Worm (Caenorhabditis elegans) whole organism, late embryonic: ENCODE measurements around the gene gur-4.

Experiments
- C08G9.2 ChIP-seq: sonication (generic microtip); optimal IDR thresholded peaks from 2 replicates; lab custom pipeline; 2016; ENCODE audit warnings: mild to moderate bottlenecking, missing genetic modification characterization, moderate library complexity, missing compliant biosample characterization
- C38D4.7 ChIP-seq: fragments of 200-800 bp; sonication (Bioruptor generic); optimal IDR thresholded peaks from 2 replicates; lab custom pipeline; 2018; ENCODE audit warnings: mild to moderate bottlenecking, missing genetic modification characterization, moderate library complexity, missing compliant biosample characterization
- F13H6.1 ChIP-seq: sonication (generic microtip); optimal IDR thresholded peaks from 2 replicates; lab custom pipeline; 2016; ENCODE audit warnings: missing genetic modification characterization, missing compliant biosample characterization
- K02D7.2 ChIP-seq: sonication (generic microtip); optimal IDR thresholded peaks from 2 replicates; lab custom pipeline; 2017; ENCODE audit warnings: mild to moderate bottlenecking, missing genetic modification characterization, missing compliant biosample characterization
- K09A11.1 ChIP-seq: sonication (generic microtip); optimal IDR thresholded peaks from 2 replicates; lab custom pipeline; 2017; ENCODE audit warnings: antibody characterized with exemption, mild to moderate bottlenecking, missing genetic modification characterization, missing compliant biosample characterization; ENCODE audit not compliant: insufficient read depth
- T23F11.4 ChIP-seq: fragments of 200-800 bp; sonication (Bioruptor generic); optimal IDR thresholded peaks from 2 replicates; lab custom pipeline; 2018; ENCODE audit warnings: mild to moderate bottlenecking, missing genetic modification characterization, missing compliant biosample characterization
- Y22D7AL.16 ChIP-seq: sonication (generic microtip); optimal IDR thresholded peaks from 2 replicates; lab custom pipeline; 2016; ENCODE audit warnings: missing genetic modification characterization, missing compliant biosample characterization
- ahr-1 ChIP-seq: sonication (generic microtip); optimal IDR thresholded peaks from 2 replicates; lab custom pipeline; 2016; ENCODE audit warnings: missing genetic modification characterization, missing compliant biosample characterization
- ceh-14 ChIP-seq: sonication (generic microtip); optimal IDR thresholded peaks from 2 replicates; lab custom pipeline; 2016; ENCODE audit warnings: missing genotype, missing genetic modification characterization, missing compliant biosample characterization
- ceh-18 ChIP-seq: sonication (generic microtip); optimal IDR thresholded peaks from 2 replicates; lab custom pipeline; 2016; ENCODE audit warnings: missing genetic modification characterization, missing compliant biosample characterization
- ceh-19 ChIP-seq: fragments of 200-800 bp; sonication (Bioruptor generic); optimal IDR thresholded peaks from 2 replicates; lab custom pipeline; 2018; ENCODE audit warnings: mild to moderate bottlenecking, missing genetic modification characterization, missing compliant biosample characterization
- ceh-2 ChIP-seq: sonication (generic microtip); optimal IDR thresholded peaks from 2 replicates; lab custom pipeline; 2016; ENCODE audit warnings: missing genotype, missing genetic modification characterization, missing compliant biosample characterization
- ceh-22 ChIP-seq: sonication (generic microtip); optimal IDR thresholded peaks from 2 replicates; lab custom pipeline; 2017; ENCODE audit warnings: missing biosample characterization, missing genetic modification characterization
- ceh-24 ChIP-seq: sonication (generic microtip); optimal IDR thresholded peaks from 2 replicates; lab custom pipeline; 2016; ENCODE audit warnings: mild to moderate bottlenecking, missing genetic modification characterization, missing compliant biosample characterization
- ceh-30 ChIP-seq: fragments of 150-350 bp; optimal IDR thresholded peaks from 2 replicates; lab custom pipeline; 2014; ENCODE audit warnings: missing biosample characterization, missing genetic modification characterization
- ceh-31 ChIP-seq: sonication (generic microtip); optimal IDR thresholded peaks from 2 replicates; lab custom pipeline; 2016; ENCODE audit warnings: missing genetic modification characterization, missing compliant biosample characterization
- ceh-34 ChIP-seq: sonication (generic microtip); optimal IDR thresholded peaks from 2 replicates; lab custom pipeline; 2016; ENCODE audit warnings: mild to moderate bottlenecking, missing genetic modification characterization, missing compliant biosample characterization
- ceh-48 ChIP-seq: sonication (generic microtip); optimal IDR thresholded peaks from 2 replicates; lab custom pipeline; 2016; ENCODE audit warnings: missing genetic modification characterization, inconsistent platforms, missing compliant biosample characterization
- che-1 ChIP-seq: sonication (generic microtip); optimal IDR thresholded peaks from 2 replicates; lab custom pipeline; 2016; ENCODE audit warnings: mild to moderate bottlenecking, missing genetic modification characterization, missing compliant biosample characterization
- dve-1 ChIP-seq: sonication (generic microtip); optimal IDR thresholded peaks from 2 replicates; lab custom pipeline; 2017; ENCODE audit warnings: antibody characterized with exemption, mild to moderate bottlenecking, missing genetic modification characterization, missing compliant biosample characterization
- elt-4 ChIP-seq: sonication (generic microtip); optimal IDR thresholded peaks from 2 replicates; lab custom pipeline; 2016; ENCODE audit warnings: missing genetic modification characterization, missing compliant biosample characterization
- ets-4 ChIP-seq: sonication (generic microtip); optimal IDR thresholded peaks from 2 replicates; lab custom pipeline; 2016; ENCODE audit warnings: missing genetic modification characterization, missing compliant biosample characterization
- eyg-1 ChIP-seq: sonication (generic microtip); optimal IDR thresholded peaks from 2 replicates; lab custom pipeline; 2016; ENCODE audit warnings: missing genotype, missing genetic modification characterization, missing compliant biosample characterization
- fax-1 ChIP-seq: sonication (generic microtip); optimal IDR thresholded peaks from 2 replicates; lab custom pipeline; 2016; ENCODE audit warnings: missing genotype, missing genetic modification characterization, missing compliant biosample characterization
- gmeb-2 ChIP-seq: sonication (generic microtip); optimal IDR thresholded peaks from 2 replicates; lab custom pipeline; 2016; ENCODE audit warnings: missing genetic modification characterization, inconsistent platforms, missing compliant biosample characterization
- hlh-15 ChIP-seq: sonication (generic microtip); optimal IDR thresholded peaks from 2 replicates; lab custom pipeline; 2016; ENCODE audit warnings: missing genetic modification characterization, missing compliant biosample characterization
- hlh-6 ChIP-seq: sonication (generic microtip); optimal IDR thresholded peaks from 2 replicates; lab custom pipeline; 2016; ENCODE audit warnings: missing genotype, missing genetic modification characterization, missing compliant biosample characterization
- hlh-8 ChIP-seq: sonication (generic microtip); optimal IDR thresholded peaks from 2 replicates; lab custom pipeline; 2016; ENCODE audit warnings: missing genotype, missing genetic modification characterization, missing compliant biosample characterization
- lim-6 ChIP-seq: sonication (generic microtip); optimal IDR thresholded peaks from 2 replicates; lab custom pipeline; 2016; ENCODE audit warnings: missing genetic modification characterization, missing compliant biosample characterization
- nfya-1 ChIP-seq: sonication (generic microtip); optimal IDR thresholded peaks from 2 replicates; lab custom pipeline; 2017; ENCODE audit warnings: missing genetic modification characterization, mild to moderate bottlenecking, missing compliant biosample characterization, antibody characterized with exemption, moderate library complexity
- nhr-232 ChIP-seq: sonication (generic microtip); optimal IDR thresholded peaks from 2 replicates; lab custom pipeline; 2016; ENCODE audit warnings: missing genetic modification characterization, missing compliant biosample characterization
- npax-4 ChIP-seq: sonication (generic microtip); optimal IDR thresholded peaks from 2 replicates; lab custom pipeline; 2016; ENCODE audit warnings: missing genetic modification characterization, missing compliant biosample characterization
- pag-3 ChIP-seq: sonication (generic microtip); optimal IDR thresholded peaks from 2 replicates; lab custom pipeline; 2016; ENCODE audit warnings: missing compliant biosample characterization, missing genetic modification characterization, borderline replicate concordance
- pat-9 ChIP-seq: fragments of 200-800 bp; sonication (Bioruptor generic); optimal IDR thresholded peaks from 2 replicates; lab custom pipeline; 2018; ENCODE audit warnings: mild to moderate bottlenecking, missing genetic modification characterization, moderate library complexity, missing compliant biosample characterization
- pha-2 ChIP-seq: sonication (generic microtip); optimal IDR thresholded peaks from 2 replicates; lab custom pipeline; 2017; ENCODE audit warnings: mild to moderate bottlenecking, missing genetic modification characterization, missing compliant biosample characterization
- pqm-1 ChIP-seq: sonication (generic microtip); optimal IDR thresholded peaks from 2 replicates; lab custom pipeline; 2016; ENCODE audit warnings: missing genetic modification characterization, missing compliant biosample characterization
- ref-2 ChIP-seq: sonication (generic microtip); optimal IDR thresholded peaks from 2 replicates; lab custom pipeline; 2016; ENCODE audit warnings: missing genetic modification characterization, missing compliant biosample characterization
- rnt-1 ChIP-seq: sonication (generic microtip); optimal IDR thresholded peaks from 2 replicates; lab custom pipeline; 2016; ENCODE audit warnings: missing genetic modification characterization, missing compliant biosample characterization
- sdc-2 ChIP-seq: sonication (generic microtip); optimal IDR thresholded peaks from 2 replicates; lab custom pipeline; 2016; ENCODE audit warnings: missing genotype, missing genetic modification characterization, missing compliant biosample characterization
- sox-2 ChIP-seq: fragments of 200-800 bp; sonication (Bioruptor generic); IDR thresholded peaks from 2 replicates; pipeline ENCODE4 v1.3.6; 2022; ENCODE audit warnings: missing genetic modification reagents, missing genetic modification characterization, missing compliant biosample characterization
- sox-4 ChIP-seq: sonication (generic microtip); optimal IDR thresholded peaks from 2 replicates; lab custom pipeline; 2017; ENCODE audit warnings: mild to moderate bottlenecking, missing genetic modification characterization, inconsistent platforms, missing compliant biosample characterization
- tbx-2 ChIP-seq: sonication (generic microtip); optimal IDR thresholded peaks from 2 replicates; lab custom pipeline; 2016; ENCODE audit warnings: missing genetic modification characterization, missing compliant biosample characterization
- tbx-7 ChIP-seq: sonication (generic microtip); optimal IDR thresholded peaks from 2 replicates; lab custom pipeline; 2016; ENCODE audit warnings: missing genotype, missing genetic modification characterization, missing compliant biosample characterization
- ttx-3 ChIP-seq: sonication (generic microtip); optimal IDR thresholded peaks from 2 replicates; lab custom pipeline; 2016; ENCODE audit warnings: missing genetic modification reagents, missing genetic modification characterization, missing compliant biosample characterization
- unc-42 ChIP-seq: sonication (generic microtip); optimal IDR thresholded peaks from 2 replicates; lab custom pipeline; 2016; ENCODE audit warnings: missing genotype, missing genetic modification characterization, missing compliant biosample characterization
- unc-55 ChIP-seq: sonication (generic microtip); optimal IDR thresholded peaks from 2 replicates; lab custom pipeline; 2017; ENCODE audit warnings: missing biosample characterization, missing genetic modification reagents, missing genetic modification characterization
- unc-86 ChIP-seq: sonication (generic microtip); optimal IDR thresholded peaks from 2 replicates; lab custom pipeline; 2016; ENCODE audit warnings: missing genetic modification characterization, missing compliant biosample characterization
- ztf-16 ChIP-seq: sonication (generic microtip); optimal IDR thresholded peaks from 2 replicates; lab custom pipeline; 2017; ENCODE audit warnings: missing genetic modification characterization, missing compliant biosample characterization

Gene gur-4

ce11 chrII:14104470-14104869, at the start of gene gur-4:
TSS of gene gur-4 (plus strand) at chrII:14104770.
- TF ChIP-seq dve-1: no peak
- no peak for TF ChIP-seq fax-1 (tag; lab: Kevin White, UChicago)
- no peak for TF ChIP-seq sox-2 (GFP tag; lab: Robert Waterston, UW)
- TF ChIP-seq nfya-1: no peak
- no peak for TF ChIP-seq pat-9 (tag; lab: Kevin White, UChicago)
- TF ChIP-seq ceh-2 (tag; lab: Kevin White, UChicago): no peak
- no peak for TF ChIP-seq sdc-2 (tag; lab: Kevin White, UChicago)
- no peak for TF ChIP-seq Y22D7AL.16 (tag; lab: Kevin White, UChicago)
- TF ChIP-seq ttx-3 (tag; lab: Kevin White, UChicago): no peak
- no peak for TF ChIP-seq ceh-31 (tag; lab: Kevin White, UChicago)

DNA sequence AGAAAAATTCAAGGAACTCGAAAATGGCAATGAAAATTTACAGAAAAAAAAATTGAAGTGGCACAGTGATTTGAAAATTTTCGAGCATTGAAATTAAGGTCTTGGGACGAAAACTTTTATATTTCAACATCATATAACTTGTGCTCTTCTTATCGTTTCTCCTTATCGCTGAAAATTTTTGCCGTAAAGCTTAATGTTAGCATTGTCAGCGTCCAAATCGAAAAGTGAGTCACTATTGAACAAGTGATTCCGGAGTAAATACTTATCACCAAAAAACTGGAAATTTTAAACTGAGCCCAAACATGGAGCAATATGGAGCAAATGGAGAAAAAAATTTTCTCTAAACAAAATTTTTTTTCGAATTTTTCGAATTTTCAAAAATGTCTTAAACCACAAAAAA, 48.9 kb upstream of the gur-4 start:
- TF ChIP-seq ceh-24 (tag; lab: Kevin White, UChicago) (no peak), ttx-3 (tag; lab: Kevin White, UChicago) (no peak), Y22D7AL.16 (tag; lab: Kevin White, UChicago) (no peak), tbx-2 (tag; lab: Kevin White, UChicago) (no peak), fax-1 (tag; lab: Kevin White, UChicago) (no peak), pha-2 (tag; lab: Kevin White, UChicago) (no peak), che-1 (tag; lab: Kevin White, UChicago) (no peak), unc-86 (tag; lab: Kevin White, UChicago) (no peak), sox-4 (tag; lab: Kevin White, UChicago) (no peak), ahr-1 (no peak), nhr-232 (no peak), ceh-34 (tag; lab: Kevin White, UChicago) (no peak), ets-4 (tag; lab: Kevin White, UChicago) (no peak), K02D7.2 (no peak), pqm-1 (no peak), ceh-48 (tag; lab: Kevin White, UChicago) (no peak), gmeb-2 (tag; lab: Kevin White, UChicago) (no peak), ceh-19 (GFP tag; lab: Kevin White, UChicago) (no peak), hlh-15 (tag; lab: Kevin White, UChicago) (no peak)

DNA sequence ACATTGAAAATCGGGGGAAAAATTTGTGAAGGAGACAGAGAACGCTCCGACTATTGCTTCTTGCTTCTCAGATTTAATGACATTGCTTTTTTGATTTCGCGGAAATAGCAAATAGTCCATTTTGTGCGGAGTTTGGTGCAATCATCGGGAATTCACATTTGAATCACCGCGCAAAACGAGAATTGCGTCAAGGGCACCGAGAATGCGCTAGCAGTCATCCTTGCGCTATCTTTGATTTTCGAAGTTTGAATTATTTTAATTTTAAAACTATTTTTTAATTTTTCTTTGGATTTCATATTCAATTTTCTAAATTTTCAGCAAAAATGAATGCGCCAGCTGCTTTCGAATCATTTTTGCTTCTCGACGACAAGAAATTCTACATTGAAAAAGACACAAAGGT, 44.8 kb upstream of the gur-4 start, which contains the start of gene rpb-11:
Gene rpb-11 (plus strand): TSS at position 319 of the 400 bp plus-strand sequence.
- TF ChIP-seq ref-2 (peak; percentile 62), ceh-31 (tag; lab: Kevin White, UChicago) (peak; percentile 70), ceh-2 (tag; lab: Kevin White, UChicago) (peak; percentile 61), elt-4 (tag; lab: Kevin White, UChicago) (no peak), ztf-16 (tag; lab: Kevin White, UChicago) (peak; percentile 56), pat-9 (tag; lab: Kevin White, UChicago) (peak; percentile 33), unc-86 (tag; lab: Kevin White, UChicago) (peak; percentile 61), pqm-1 (no peak), K09A11.1 (tag; lab: Kevin White, UChicago) (peak; percentile 29), fax-1 (tag; lab: Kevin White, UChicago) (peak; percentile 75), ceh-48 (tag; lab: Kevin White, UChicago) (no peak), nfya-1 (peak; percentile 77), C08G9.2 (no peak), F13H6.1 (tag; lab: Kevin White, UChicago) (peak; percentile 24), unc-42 (peak; percentile 57), tbx-7 (tag; lab: Kevin White, UChicago) (no peak), ceh-14 (tag; lab: Kevin White, UChicago) (peak; percentile 74), hlh-8 (peak; percentile 50), gmeb-2 (tag; lab: Kevin White, UChicago) (peak; percentile 65), dve-1 (peak; percentile 6), unc-55 (peak; percentile 29), lim-6 (tag; lab: Kevin White, UChicago) (no peak), npax-4 (tag; lab: Kevin White, UChicago) (peak; percentile 42), che-1 (tag; lab: Kevin White, UChicago) (no peak), hlh-6 (no peak), pag-3 (tag; lab: Kevin White, UChicago) (no peak), rnt-1 (peak; percentile 30), T23F11.4 (peak; percentile 29), ceh-30 (tag; lab: Kevin White, UChicago) (peak; percentile 11), ceh-18 (tag; lab: Kevin White, UChicago) (peak; percentile 55), eyg-1 (no peak), tbx-2 (tag; lab: Kevin White, UChicago) (peak; percentile 75), ceh-22 (no peak), C38D4.7 (GFP tag; lab: Kevin White, UChicago) (peak; percentile 33)
